Fruit fly (Drosophila melanogaster) whole organism, embryonic: ENCODE results near the gene CG31675.

Experiments
- Abd-B ChIP-seq: fragments of 200-800 bp; sonication (Bioruptor generic); optimal IDR thresholded peaks from 2 replicates; lab custom pipeline; 2018; ENCODE audit warnings: missing biosample characterization, mild to moderate bottlenecking, missing genetic modification characterization, moderate library complexity
- Adf1 ChIP-seq: fragments of 200-800 bp; sonication (Bioruptor generic); IDR thresholded peaks from 2 replicates; pipeline ENCODE4 v1.3.6; 2022; ENCODE audit warnings: missing biosample characterization, missing genetic modification characterization
- Antp ChIP-seq: fragments of 200-800 bp; sonication (Bioruptor generic); optimal IDR thresholded peaks from 3 replicates; lab custom pipeline; 2016; ENCODE audit warnings: missing biosample characterization, missing genetic modification characterization
- B-H2 ChIP-seq: fragments of 200-800 bp; sonication (Bioruptor generic); optimal IDR thresholded peaks from 2 replicates; lab custom pipeline; 2018; ENCODE audit warnings: missing biosample characterization, mild to moderate bottlenecking, missing genetic modification characterization
- Bteb2 ChIP-seq: fragments of 200-800 bp; sonication (Bioruptor generic); optimal IDR thresholded peaks from 2 replicates; lab custom pipeline; 2016; ENCODE audit warnings: missing biosample characterization, missing genetic modification characterization
- CG10274 ChIP-seq: fragments of 200-800 bp; sonication (Bioruptor generic); optimal IDR thresholded peaks from 3 replicates; lab custom pipeline; 2017; ENCODE audit warnings: missing biosample characterization, mild to moderate bottlenecking, missing genetic modification characterization
- CG11504 ChIP-seq: fragments of 200-800 bp; sonication (Bioruptor generic); optimal IDR thresholded peaks from 3 replicates; lab custom pipeline; 2019; ENCODE audit warnings: missing biosample characterization, mild to moderate bottlenecking, missing genetic modification characterization, moderate library complexity
- CG12744 ChIP-seq: fragments of 200-800 bp; sonication (Bioruptor generic); optimal IDR thresholded peaks from 2 replicates; lab custom pipeline; 2016; ENCODE audit warnings: missing biosample characterization, missing genetic modification characterization
- CG13624 ChIP-seq: fragments of 200-800 bp; sonication (Bioruptor generic); optimal IDR thresholded peaks from 2 replicates; lab custom pipeline; 2016; ENCODE audit warnings: missing biosample characterization, missing genetic modification characterization
- CG1647 ChIP-seq: fragments of 200-800 bp; sonication (Bioruptor generic); optimal IDR thresholded peaks from 3 replicates; lab custom pipeline; 2016; ENCODE audit warnings: missing biosample characterization, missing genetic modification characterization
- CG32532 ChIP-seq: fragments of 200-800 bp; sonication (Bioruptor generic); IDR thresholded peaks from 2 replicates; pipeline ENCODE4 v1.3.6; 2022; ENCODE audit warnings: missing biosample characterization, missing genetic modification characterization
- CG34224 ChIP-seq: fragments of 200-800 bp; sonication (Bioruptor generic); IDR thresholded peaks from 3 replicates; pipeline ENCODE4 v1.3.6; 2022; ENCODE audit warnings: missing biosample characterization, missing genetic modification characterization; ENCODE audit not compliant: partially characterized antibody
- CG6765 ChIP-seq: fragments of 200-800 bp; sonication (Bioruptor generic); optimal IDR thresholded peaks from 3 replicates; lab custom pipeline; 2017; ENCODE audit warnings: missing biosample characterization, mild to moderate bottlenecking, missing genetic modification characterization
- CG7987 ChIP-seq: fragments of 200-800 bp; sonication (Bioruptor generic); optimal IDR thresholded peaks from 2 replicates; lab custom pipeline; 2018; ENCODE audit warnings: missing biosample characterization, mild to moderate bottlenecking, missing genetic modification characterization, moderate library complexity
- CG9215 ChIP-seq: fragments of 200-800 bp; sonication (Bioruptor generic); IDR thresholded peaks from 2 replicates; pipeline ENCODE4 v1.3.6; 2022; ENCODE audit warnings: missing biosample characterization, missing genetic modification characterization
- CkIIα-i1 ChIP-seq: fragments of 200-800 bp; sonication (Bioruptor generic); IDR thresholded peaks from 2 replicates; pipeline ENCODE4 v1.3.6; 2022; ENCODE audit warnings: missing biosample characterization, missing genetic modification characterization
- Dfd ChIP-seq, 2 experiments: fragments of >200 bp; optimal IDR thresholded peaks; 2 replicates each; lab custom pipeline; 2017; ENCODE audit warnings: missing biosample characterization in 2 of 2, missing genetic modification characterization in 2 of 2
- ERR ChIP-seq: fragments of 200-800 bp; sonication (Bioruptor generic); optimal IDR thresholded peaks from 2 replicates; lab custom pipeline; 2016; ENCODE audit warnings: missing biosample characterization, missing genetic modification characterization
- Elba2 ChIP-seq: fragments of 200-800 bp; sonication (Bioruptor generic); optimal IDR thresholded peaks from 3 replicates; lab custom pipeline; 2016; ENCODE audit warnings: missing biosample characterization, missing genetic modification characterization
- Gug ChIP-seq: fragments of 200-800 bp; sonication (Bioruptor generic); IDR thresholded peaks from 4 replicates; pipeline ENCODE4 v1.3.6; 2022; ENCODE audit warnings: missing biosample characterization, missing genetic modification characterization
- HLH54F ChIP-seq: fragments of 200-800 bp; sonication (Bioruptor generic); optimal IDR thresholded peaks from 3 replicates; lab custom pipeline; 2016; ENCODE audit warnings: missing biosample characterization, missing genetic modification characterization
- Hsf ChIP-seq: fragments of 200-800 bp; sonication (Bioruptor generic); optimal IDR thresholded peaks from 3 replicates; lab custom pipeline; 2016; ENCODE audit warnings: missing biosample characterization, missing genetic modification characterization
- Lpt ChIP-seq: fragments of >200 bp; optimal IDR thresholded peaks from 2 replicates; lab custom pipeline; 2018; ENCODE audit warnings: missing biosample characterization, missing genetic modification characterization
- MESR4 ChIP-seq: fragments of 200-800 bp; sonication (Bioruptor generic); optimal IDR thresholded peaks from 2 replicates; lab custom pipeline; 2018; ENCODE audit warnings: missing biosample characterization, mild to moderate bottlenecking, missing genetic modification characterization, moderate library complexity
- MTF-1 ChIP-seq: fragments of 200-800 bp; sonication (Bioruptor generic); optimal IDR thresholded peaks from 2 replicates; lab custom pipeline; 2018; ENCODE audit warnings: missing biosample characterization, mild to moderate bottlenecking, missing genetic modification characterization, borderline replicate concordance
- Med ChIP-seq: fragments of 200-800 bp; sonication (Bioruptor generic); peaks from one replicate; lab custom pipeline; 2016; ENCODE audit warnings: missing biosample characterization, missing genetic modification characterization, mild to moderate bottlenecking, inconsistent platforms, moderate library complexity
- NfI ChIP-seq: fragments of 200-800 bp; sonication (Bioruptor generic); optimal IDR thresholded peaks from 3 replicates; lab custom pipeline; 2018; ENCODE audit warnings: missing biosample characterization, mild to moderate bottlenecking, missing genetic modification characterization, moderate library complexity
- Trl ChIP-seq, 3 experiments: fragments of >200 bp in 2 of 3; fragments of 200-800 bp in 1 of 3; sonication (Bioruptor generic) in 1 of 3; optimal IDR thresholded peaks; 2 replicates in 1 of 3; 3 replicates in 2 of 3; lab custom pipeline; 2016 to 2017; ENCODE audit warnings: missing biosample characterization in 1 of 3, missing genetic modification characterization in 1 of 3
- Usf ChIP-seq: fragments of 200-800 bp; sonication (Bioruptor generic); optimal IDR thresholded peaks from 2 replicates; lab custom pipeline; 2017; ENCODE audit warnings: missing genotype, missing biosample characterization, missing genetic modification characterization
- YL-1 ChIP-seq: fragments of 200-800 bp; sonication (Bioruptor generic); optimal IDR thresholded peaks from 3 replicates; lab custom pipeline; 2017; ENCODE audit warnings: missing biosample characterization, mild to moderate bottlenecking, missing genetic modification characterization
- ash1 ChIP-seq: fragments of 200-800 bp; sonication (Bioruptor generic); optimal IDR thresholded peaks from 2 replicates; lab custom pipeline; 2018; ENCODE audit warnings: missing biosample characterization, mild to moderate bottlenecking, missing genetic modification characterization
- cas ChIP-seq: fragments of 200-800 bp; sonication (Bioruptor generic); IDR thresholded peaks from 2 replicates; pipeline ENCODE4 v1.3.6; 2022; ENCODE audit warnings: missing biosample characterization, missing genetic modification characterization
- cato ChIP-seq: fragments of 200-800 bp; sonication (Bioruptor generic); optimal IDR thresholded peaks from 2 replicates; lab custom pipeline; 2016; ENCODE audit warnings: missing biosample characterization, missing genetic modification characterization, borderline replicate concordance
- cg ChIP-seq: fragments of 200-800 bp; sonication (Bioruptor generic); optimal IDR thresholded peaks from 3 replicates; lab custom pipeline; 2019; ENCODE audit warnings: missing biosample characterization, mild to moderate bottlenecking, missing genetic modification characterization, moderate library complexity
- cwo ChIP-seq: fragments of 200-800 bp; sonication (Bioruptor generic); optimal IDR thresholded peaks from 3 replicates; lab custom pipeline; 2017; ENCODE audit warnings: missing biosample characterization, missing genetic modification characterization, mild to moderate bottlenecking, moderate library complexity, missing genetic modification reagents
- en ChIP-seq: fragments of 200-800 bp; sonication (Bioruptor generic); optimal IDR thresholded peaks from 2 replicates; lab custom pipeline; 2016; ENCODE audit warnings: missing biosample characterization, missing genetic modification characterization
- eve ChIP-seq, 2 experiments: fragments of >200 bp; optimal IDR thresholded peaks; 2 replicates each; lab custom pipeline; 2017; ENCODE audit warnings: missing biosample characterization in 2 of 2, missing genetic modification characterization in 2 of 2
- ewg ChIP-seq: fragments of 200-800 bp; sonication (Bioruptor generic); optimal IDR thresholded peaks from 3 replicates; lab custom pipeline; 2017; ENCODE audit warnings: mild to moderate bottlenecking, missing biosample characterization, missing genetic modification reagents, missing genetic modification characterization
- fd102C ChIP-seq: fragments of 200-800 bp; sonication (Bioruptor generic); optimal IDR thresholded peaks from 2 replicates; lab custom pipeline; 2018; ENCODE audit warnings: missing biosample characterization, mild to moderate bottlenecking, missing genetic modification characterization, moderate library complexity
- grau ChIP-seq: fragments of 200-800 bp; optimal IDR thresholded peaks from 3 replicates; lab custom pipeline; 2019; ENCODE audit warnings: missing biosample characterization, mild to moderate bottlenecking, missing genetic modification characterization, moderate library complexity
- mam ChIP-seq: fragments of 200-800 bp; sonication (Bioruptor generic); optimal IDR thresholded peaks from 3 replicates; lab custom pipeline; 2016; ENCODE audit warnings: missing biosample characterization, missing genetic modification characterization
- nerfin-1 ChIP-seq: fragments of 200-800 bp; sonication (Bioruptor generic); optimal IDR thresholded peaks from 3 replicates; lab custom pipeline; 2019; ENCODE audit warnings: missing biosample characterization, mild to moderate bottlenecking, missing genetic modification characterization, moderate library complexity
- peb ChIP-seq: fragments of 200-800 bp; sonication (Bioruptor generic); IDR thresholded peaks from 2 replicates; pipeline ENCODE4 v1.3.6; 2022; ENCODE audit warnings: missing biosample characterization, missing genetic modification characterization
- pita ChIP-seq: fragments of 200-800 bp; sonication (Bioruptor generic); optimal IDR thresholded peaks from 2 replicates; lab custom pipeline; 2017; ENCODE audit warnings: missing biosample characterization, mild to moderate bottlenecking, missing genetic modification characterization
- repo ChIP-seq: fragments of 200-800 bp; sonication (Bioruptor generic); optimal IDR thresholded peaks from 2 replicates; lab custom pipeline; 2016; ENCODE audit warnings: missing biosample characterization, missing genetic modification characterization
- scrt ChIP-seq: fragments of 200-800 bp; sonication (Bioruptor generic); optimal IDR thresholded peaks from 2 replicates; lab custom pipeline; 2018; ENCODE audit warnings: missing biosample characterization, mild to moderate bottlenecking, missing genetic modification characterization, moderate library complexity
- sob ChIP-seq: fragments of 200-800 bp; sonication (Bioruptor generic); IDR thresholded peaks from 2 replicates; pipeline ENCODE4 v1.3.6; 2022; ENCODE audit warnings: missing biosample characterization, missing genetic modification characterization
- stwl ChIP-seq: fragments of 200-800 bp; sonication (Bioruptor generic); optimal IDR thresholded peaks from 3 replicates; lab custom pipeline; 2018; ENCODE audit warnings: missing biosample characterization, mild to moderate bottlenecking, missing genetic modification characterization, moderate library complexity
- toy ChIP-seq: fragments of 200-800 bp; sonication (Bioruptor generic); IDR thresholded peaks from 2 replicates; pipeline ENCODE4 v1.3.6; 2022; ENCODE audit warnings: missing biosample characterization, missing genetic modification characterization
- usp ChIP-seq: fragments of >200 bp; optimal IDR thresholded peaks from 2 replicates; lab custom pipeline; 2017; ENCODE audit warnings: missing biosample characterization, missing genetic modification characterization
- wdn ChIP-seq: fragments of 200-800 bp; sonication (Bioruptor generic); IDR thresholded peaks from 2 replicates; pipeline ENCODE4 v1.3.6; 2022; ENCODE audit warnings: missing biosample characterization, missing genetic modification characterization

The CG31675 gene

dm6 chr2L:20911374-20911773, 43.8 kb downstream of the CG31675 start (continued):
- TF ChIP-seq CG32532 (GFP tag; lab: Robert Waterston, UW) (no peak), CG9215 (GFP tag; lab: Robert Waterston, UW) (no peak), cas (no peak), cwo (GFP tag; lab: Kevin White, UChicago) (peak; percentile 92), repo (GFP tag; lab: Kevin White, UChicago) (no peak), stwl (tag; lab: Kevin White, UChicago) (no peak), en (GFP tag; lab: Kevin White, UChicago) (no peak), YL-1 (no peak), CG10274 (GFP tag; lab: Kevin White, UChicago) (no peak), CkIIα-i1 (GFP tag; lab: Robert Waterston, UW) (no peak), CG7987 (peak; percentile 57), fd102C (GFP tag; lab: Kevin White, UChicago) (no peak), Lpt (GFP tag; lab: Kevin White, UChicago) (no peak), scrt (no peak), usp (GFP tag; lab: Kevin White, UChicago) (no peak), ash1 (GFP tag; lab: Kevin White, UChicago) (no peak), grau (peak; percentile 21), Usf (GFP tag; lab: Kevin White, UChicago) (no peak), ewg (GFP tag; lab: Kevin White, UChicago) (peak; percentile 7), Dfd (GFP tag; optimal IDR thresholded peaks at IDR 0.05; lab: Kevin White, UChicago) (no peak), NfI (no peak), CG12744 (GFP tag; lab: Kevin White, UChicago) (no peak), Adf1 (GFP tag; lab: Robert Waterston, UW) (no peak), cato (GFP tag; lab: Kevin White, UChicago) (no peak), MTF-1 (GFP tag; lab: Kevin White, UChicago) (peak; percentile 42), ERR (GFP tag; lab: Kevin White, UChicago) (no peak), wdn (GFP tag; lab: Robert Waterston, UW) (no peak), CG1647 (GFP tag; lab: Kevin White, UChicago) (no peak), eve (GFP tag; optimal IDR thresholded peaks at IDR 0.05; lab: Kevin White, UChicago) (no peak), pita (no peak), sob (GFP tag; lab: Robert Waterston, UW) (no peak), Abd-B (GFP tag; lab: Kevin White, UChicago) (no peak), B-H2 (peak; percentile 42), CG34224 (GFP tag; lab: Robert Waterston, UW) (no peak), CG13624 (GFP tag; lab: Kevin White, UChicago) (no peak), CG6765 (no peak), peb (GFP tag; lab: Robert Waterston, UW) (no peak), mam (no peak), HLH54F (GFP tag; lab: Kevin White, UChicago) (no peak), Elba2 (GFP tag; lab: Kevin White, UChicago) (no peak), cg (no peak), CG11504 (tag; lab: Kevin White, UChicago) (peak; percentile 34), Antp (GFP tag; lab: Kevin White, UChicago) (no peak), Bteb2 (no peak), MESR4 (no peak), Gug (GFP tag; lab: Robert Waterston, UW) (no peak), Med (GFP tag; lab: Kevin White, UChicago) (peak; percentile 91), Hsf (GFP tag; lab: Kevin White, UChicago) (no peak), toy (no peak), Trl (optimal IDR thresholded peaks at IDR 0.05; lab: Kevin White, UChicago) (no peak), Trl (GFP tag; optimal IDR thresholded peaks at IDR 0.05; lab: Kevin White, UChicago) (no peak), nerfin-1 (no peak)
